Worm (Caenorhabditis elegans) whole organism, L1 larva: ENCODE data around the gene cbp-1.

Experiments
- C04F5.9 ChIP-seq: sonication (generic microtip); optimal IDR thresholded peaks from 2 replicates; lab custom pipeline; 2016; ENCODE audit warnings: missing genetic modification characterization, missing compliant biosample characterization
- C16A3.4 ChIP-seq: fragments of 150-350 bp; optimal IDR thresholded peaks from 2 replicates; lab custom pipeline; 2014; ENCODE audit warnings: missing biosample characterization, missing genetic modification characterization
- F16B12.6 ChIP-seq: fragments of 150-350 bp; optimal IDR thresholded peaks from 2 replicates; lab custom pipeline; 2014; ENCODE audit warnings: missing biosample characterization, missing genetic modification characterization
- aha-1 ChIP-seq: fragments of 150-350 bp; optimal IDR thresholded peaks from 2 replicates; lab custom pipeline; 2014; ENCODE audit warnings: missing biosample characterization, missing genetic modification characterization
- alr-1 ChIP-seq: fragments of 200-800 bp; sonication (Bioruptor generic); optimal IDR thresholded peaks from 2 replicates; lab custom pipeline; 2018; ENCODE audit warnings: borderline replicate concordance, mild to moderate bottlenecking, missing genetic modification characterization, missing compliant biosample characterization
- aly-2 ChIP-seq: fragments of 150-350 bp; optimal IDR thresholded peaks from 2 replicates; lab custom pipeline; 2014; ENCODE audit warnings: missing biosample characterization, missing genetic modification characterization
- ama-1 ChIP-seq: fragments of 150-350 bp; optimal IDR thresholded peaks from 2 replicates; lab custom pipeline; 2014
- blmp-1 ChIP-seq: fragments of 150-350 bp; optimal IDR thresholded peaks from 2 replicates; lab custom pipeline; 2014; ENCODE audit warnings: missing biosample characterization, missing genetic modification characterization
- ceh-63 ChIP-seq: fragments of 200-800 bp; sonication (Bioruptor generic); optimal IDR thresholded peaks from 2 replicates; lab custom pipeline; 2018; ENCODE audit warnings: mild to moderate bottlenecking, missing genetic modification characterization, missing compliant biosample characterization
- ceh-8 ChIP-seq: fragments of 200-800 bp; sonication (Bioruptor generic); optimal IDR thresholded peaks from 2 replicates; lab custom pipeline; 2018; ENCODE audit warnings: mild to moderate bottlenecking, missing genetic modification characterization, moderate library complexity, missing compliant biosample characterization
- ceh-82 ChIP-seq, 3 experiments: fragments of 150-350 bp in 1 of 3; sonication (generic microtip) in 2 of 3; optimal IDR thresholded peaks; 2 replicates each; lab custom pipeline; 2014 to 2017; ENCODE audit warnings: missing biosample characterization in 3 of 3, missing genetic modification characterization in 3 of 3
- ceh-88 ChIP-seq: fragments of 200-800 bp; sonication (Bioruptor generic); IDR thresholded peaks from 2 replicates; pipeline ENCODE4 v1.3.6; 2022; ENCODE audit warnings: missing genetic modification characterization, missing compliant biosample characterization
- dpl-1 ChIP-seq, 3 experiments: fragments of 150-350 bp in 2 of 3; sonication (generic microtip) in 1 of 3; optimal IDR thresholded peaks; 2 replicates each; lab custom pipeline; 2014 to 2017; ENCODE audit warnings: missing biosample characterization in 3 of 3, missing genetic modification characterization in 3 of 3, missing genetic modification reagents in 3 of 3
- efl-1 ChIP-seq, 4 experiments: fragments of 150-350 bp; optimal IDR thresholded peaks in 3 of 4; peaks in 1 of 4; 1 replicate in 1 of 4; 2 replicates in 3 of 4; lab custom pipeline; 2014; ENCODE audit warnings: missing biosample characterization in 2 of 4, missing genetic modification characterization in 2 of 4, missing genetic modification reagents in 2 of 4
- egl-13 ChIP-seq: sonication (generic microtip); optimal IDR thresholded peaks from 2 replicates; lab custom pipeline; 2016; ENCODE audit warnings: missing genotype, missing genetic modification reagents, missing genetic modification characterization, missing compliant biosample characterization
- elt-3 ChIP-seq, 6 experiments: fragments of 150-350 bp in 1 of 6; sonication (generic microtip); optimal IDR thresholded peaks; 2 replicates each; lab custom pipeline; 2017 to 2018; ENCODE audit warnings: missing biosample characterization in 6 of 6, missing genetic modification characterization in 6 of 6, inconsistent platforms in 1 of 6
- ets-5 ChIP-seq: fragments of 200-800 bp; sonication (Bioruptor generic); IDR thresholded peaks from 2 replicates; pipeline ENCODE4 v1.3.6; 2022; ENCODE audit warnings: missing genetic modification characterization, missing compliant biosample characterization
- fkh-10 ChIP-seq: sonication (generic microtip); optimal IDR thresholded peaks from 2 replicates; lab custom pipeline; 2017; ENCODE audit warnings: missing biosample characterization, missing genetic modification reagents, missing genetic modification characterization
- fkh-8 ChIP-seq: sonication (generic microtip); optimal IDR thresholded peaks from 2 replicates; lab custom pipeline; 2016; ENCODE audit warnings: mild to moderate bottlenecking, missing genetic modification characterization, missing compliant biosample characterization
- grh-1 ChIP-seq: fragments of 200-800 bp; sonication (Bioruptor generic); IDR thresholded peaks from 2 replicates; pipeline ENCODE4 v1.3.6; 2022; ENCODE audit warnings: missing genetic modification reagents, missing genetic modification characterization, missing compliant biosample characterization
- hlh-17 ChIP-seq: fragments of 200-800 bp; sonication (Bioruptor generic); optimal IDR thresholded peaks from 2 replicates; lab custom pipeline; 2018; ENCODE audit warnings: missing genetic modification characterization, mild to moderate bottlenecking, missing compliant biosample characterization, moderate library complexity, borderline replicate concordance
- hpl-2 ChIP-seq: fragments of 150-350 bp; optimal IDR thresholded peaks from 2 replicates; lab custom pipeline; 2014; ENCODE audit warnings: missing biosample characterization, missing genetic modification reagents, missing genetic modification characterization
- irx-1 ChIP-seq: sonication (generic microtip); optimal IDR thresholded peaks from 2 replicates; lab custom pipeline; 2016; ENCODE audit warnings: missing genetic modification characterization, missing compliant biosample characterization
- jun-1 ChIP-seq: fragments of 150-350 bp; optimal IDR thresholded peaks from 2 replicates; lab custom pipeline; 2014; ENCODE audit warnings: missing biosample characterization, missing genetic modification reagents, missing genetic modification characterization
- lin-13 ChIP-seq: fragments of 150-350 bp; optimal IDR thresholded peaks from 2 replicates; lab custom pipeline; 2014; ENCODE audit warnings: missing biosample characterization, missing genetic modification reagents, missing genetic modification characterization
- lin-14 ChIP-seq: fragments of 200-800 bp; sonication (Bioruptor generic); optimal IDR thresholded peaks from 2 replicates; lab custom pipeline; 2018; ENCODE audit warnings: mild to moderate bottlenecking, missing genetic modification characterization, moderate library complexity, missing compliant biosample characterization
- lin-15B ChIP-seq: fragments of 150-350 bp; sonication (generic microtip); optimal IDR thresholded peaks from 3 replicates; lab custom pipeline; 2014; ENCODE audit warnings: missing biosample characterization, missing genetic modification characterization
- lin-35 ChIP-seq, 2 experiments: fragments of 150-350 bp; optimal IDR thresholded peaks; 2 replicates each; lab custom pipeline; 2014; ENCODE audit warnings: missing biosample characterization in 2 of 2, missing genetic modification characterization in 2 of 2, missing genetic modification reagents in 2 of 2
- lin-39 ChIP-seq: fragments of 150-350 bp; optimal IDR thresholded peaks from 2 replicates; lab custom pipeline; 2014; ENCODE audit warnings: missing biosample characterization, missing genetic modification reagents, missing genetic modification characterization
- lir-3 ChIP-seq: sonication (generic microtip); optimal IDR thresholded peaks from 2 replicates; lab custom pipeline; 2016; ENCODE audit warnings: mild to moderate bottlenecking, missing genetic modification characterization, moderate library complexity, missing compliant biosample characterization; ENCODE audit not compliant: poor library complexity
- lsy-2 ChIP-seq, 2 experiments: fragments of 150-350 bp; optimal IDR thresholded peaks; 2 replicates each; lab custom pipeline; 2014; ENCODE audit warnings: missing biosample characterization in 2 of 2, missing genetic modification characterization in 2 of 2
- mef-2 ChIP-seq: fragments of 150-350 bp; optimal IDR thresholded peaks from 2 replicates; lab custom pipeline; 2014; ENCODE audit warnings: missing biosample characterization, missing genetic modification characterization
- mep-1 ChIP-seq: fragments of 150-350 bp; optimal IDR thresholded peaks from 2 replicates; lab custom pipeline; 2014; ENCODE audit warnings: missing biosample characterization, missing genetic modification characterization
- nhr-12 ChIP-seq: sonication (generic microtip); optimal IDR thresholded peaks from 2 replicates; lab custom pipeline; 2017; ENCODE audit warnings: missing biosample characterization, missing genetic modification characterization
- nhr-20 ChIP-seq: sonication (generic microtip); optimal IDR thresholded peaks from 2 replicates; lab custom pipeline; 2016; ENCODE audit warnings: mild to moderate bottlenecking, missing genetic modification characterization, missing compliant biosample characterization
- nhr-28 ChIP-seq: fragments of 150-350 bp; optimal IDR thresholded peaks from 2 replicates; lab custom pipeline; 2014; ENCODE audit warnings: missing biosample characterization, missing genetic modification characterization
- nhr-47 ChIP-seq: sonication (generic microtip); optimal IDR thresholded peaks from 2 replicates; lab custom pipeline; 2016; ENCODE audit warnings: mild to moderate bottlenecking, missing genetic modification characterization, moderate library complexity, missing compliant biosample characterization
- nhr-76 ChIP-seq: sonication (generic microtip); optimal IDR thresholded peaks from 2 replicates; lab custom pipeline; 2017; ENCODE audit warnings: missing biosample characterization, missing genetic modification characterization
- nhr-77 ChIP-seq: fragments of 150-350 bp; optimal IDR thresholded peaks from 2 replicates; lab custom pipeline; 2014; ENCODE audit warnings: missing biosample characterization, missing genetic modification characterization
- nhr-85 ChIP-seq: sonication (generic microtip); peaks from one replicate; lab custom pipeline; 2016; ENCODE audit warnings: missing genetic modification characterization, inconsistent platforms, missing compliant biosample characterization
- pag-3 ChIP-seq: sonication (generic microtip); optimal IDR thresholded peaks from 2 replicates; lab custom pipeline; 2017; ENCODE audit warnings: missing genetic modification characterization, mild to moderate bottlenecking, missing compliant biosample characterization, antibody characterized with exemption, borderline replicate concordance; ENCODE audit not compliant: insufficient read depth
- snpc-4 ChIP-seq: fragments of 150-350 bp; optimal IDR thresholded peaks from 2 replicates; lab custom pipeline; 2014; ENCODE audit warnings: missing biosample characterization, missing genetic modification characterization
- snu-23 ChIP-seq: sonication (generic microtip); optimal IDR thresholded peaks from 2 replicates; lab custom pipeline; 2016; ENCODE audit warnings: missing genetic modification characterization, missing compliant biosample characterization
- sup-37 ChIP-seq: fragments of 200-800 bp; sonication (Bioruptor generic); optimal IDR thresholded peaks from 2 replicates; lab custom pipeline; 2018; ENCODE audit warnings: mild to moderate bottlenecking, missing genetic modification characterization, missing compliant biosample characterization
- swsn-7 ChIP-seq: sonication (generic microtip); optimal IDR thresholded peaks from 2 replicates; lab custom pipeline; 2016; ENCODE audit warnings: missing genetic modification characterization, missing compliant biosample characterization
- tbx-2 ChIP-seq: sonication (generic microtip); optimal IDR thresholded peaks from 2 replicates; lab custom pipeline; 2016; ENCODE audit warnings: missing genetic modification characterization, missing compliant biosample characterization
- unc-30 ChIP-seq: sonication (generic microtip); optimal IDR thresholded peaks from 2 replicates; lab custom pipeline; 2017; ENCODE audit warnings: missing biosample characterization, missing genetic modification characterization
- unc-98 ChIP-seq: fragments of 200-800 bp; sonication (Bioruptor generic); IDR thresholded peaks from 2 replicates; pipeline ENCODE4 v1.3.6; 2022; ENCODE audit warnings: missing genetic modification characterization, missing compliant biosample characterization
- xbp-1 ChIP-seq: sonication (generic microtip); optimal IDR thresholded peaks from 2 replicates; lab custom pipeline; 2016; ENCODE audit warnings: missing genetic modification characterization, missing compliant biosample characterization
- ztf-11 ChIP-seq, 2 experiments: sonication (generic microtip); optimal IDR thresholded peaks; 2 replicates each; lab custom pipeline; 2016 to 2017; ENCODE audit warnings: missing genetic modification characterization in 2 of 2, missing biosample characterization in 1 of 2, missing compliant biosample characterization in 1 of 2
- ztf-4 ChIP-seq: fragments of 150-350 bp; optimal IDR thresholded peaks from 2 replicates; lab custom pipeline; 2014; ENCODE audit warnings: missing biosample characterization, missing genetic modification characterization

cbp-1 gene

DNA sequence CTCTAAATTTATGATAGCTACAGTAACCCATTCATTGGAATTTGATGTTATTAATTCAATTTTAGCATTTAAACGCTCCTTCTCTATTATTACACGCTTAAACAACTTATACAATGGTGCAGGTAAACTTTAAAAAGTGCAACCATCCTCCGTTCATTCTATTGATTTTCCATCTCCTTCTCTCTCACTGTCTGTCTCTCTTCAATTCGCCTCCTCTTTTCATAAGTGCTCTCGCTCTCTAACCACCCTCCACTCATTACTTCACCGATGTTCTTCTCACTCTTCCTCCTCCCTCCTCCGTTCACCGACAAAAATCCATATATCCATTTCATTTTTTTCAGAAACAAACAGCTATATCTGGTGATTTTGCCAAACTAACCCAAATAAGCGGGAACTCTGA is at the start of gene cbp-1 (continued):
- TF ChIP-seq lin-13 = no peak
- no peak for TF ChIP-seq unc-30 (tag; lab: Kevin White, UChicago)
- TF ChIP-seq ama-1 (lab: Kevin White, UChicago) = peak; percentile 72
- no peak for TF ChIP-seq nhr-76 (tag; lab: Kevin White, UChicago)
- no peak for TF ChIP-seq ets-5 (GFP tag; lab: Robert Waterston, UW)
- TF ChIP-seq xbp-1 (tag; lab: Kevin White, UChicago) = peak; percentile 25
- TF ChIP-seq lsy-2 (tag; optimal IDR thresholded peaks at IDR 0.05; lab: Kevin White, UChicago) = peak; percentile 81 to 85
- peak; percentile 33 for TF ChIP-seq snpc-4 (tag; lab: Kevin White, UChicago)
- no peak for TF ChIP-seq grh-1 (GFP tag; lab: Robert Waterston, UW)
- TF ChIP-seq C04F5.9 (tag; lab: Kevin White, UChicago) = no peak
- TF ChIP-seq ceh-88 (GFP tag; lab: Robert Waterston, UW) = no peak; the same call in 1 of the 2 replicates
- TF ChIP-seq sup-37 (GFP tag; lab: Kevin White, UChicago) = no peak
- no peak for TF ChIP-seq mef-2
- TF ChIP-seq nhr-28 (tag; lab: Kevin White, UChicago) = no peak
- no peak for TF ChIP-seq F16B12.6 (tag; lab: Kevin White, UChicago)
- TF ChIP-seq alr-1 (tag; lab: Kevin White, UChicago) = no peak
- TF ChIP-seq nhr-12 (tag; lab: Kevin White, UChicago) = no peak
- peak; percentile 64 for TF ChIP-seq swsn-7 (tag; lab: Kevin White, UChicago)
- no peak for TF ChIP-seq ceh-63
- no peak for TF ChIP-seq blmp-1 (tag; lab: Kevin White, UChicago)
- no peak for TF ChIP-seq lin-15B (tag; lab: Kevin White, UChicago)
- TF ChIP-seq fkh-10 (GFP tag; lab: Kevin White, UChicago) = no peak
- TF ChIP-seq aha-1 (tag; lab: Kevin White, UChicago) = no peak
- peak; percentile 48 for TF ChIP-seq aly-2 (tag; lab: Kevin White, UChicago)
- TF ChIP-seq lir-3 = no peak
- no peak for TF ChIP-seq pag-3
- TF ChIP-seq nhr-85 = peak; percentile 14
- peak; percentile 69 to 75 for TF ChIP-seq efl-1 (optimal IDR thresholded peaks at IDR 0.05; lab: Kevin White, UChicago)
- TF ChIP-seq efl-1 (GFP tag; optimal IDR thresholded peaks at IDR 0.05 in 1 of 2; lab: Kevin White, UChicago) = peak; percentile 16 to 90
- no peak for TF ChIP-seq ztf-4
- no peak for TF ChIP-seq ceh-8 (GFP tag; lab: Kevin White, UChicago)
- TF ChIP-seq hlh-17 (GFP tag; lab: Kevin White, UChicago) = no peak

DNA sequence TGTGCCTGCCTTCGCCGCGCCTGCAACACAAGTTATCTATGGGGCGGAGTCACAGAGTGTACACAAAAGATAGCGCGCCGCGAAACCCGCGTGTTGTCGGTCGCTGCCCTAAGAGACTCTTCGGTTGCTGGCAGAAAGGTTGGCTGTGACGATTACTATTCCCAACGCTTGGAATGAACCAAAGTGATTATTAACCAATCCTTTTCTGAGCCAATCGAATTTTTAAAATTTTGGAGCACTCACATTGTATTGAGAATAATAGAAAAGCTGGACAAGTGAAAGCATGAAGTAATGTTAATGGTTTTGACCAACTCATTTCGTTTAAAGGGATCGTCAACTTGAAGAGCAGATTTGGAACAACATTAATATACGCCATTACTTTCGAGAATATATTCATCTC is 49.1 kb upstream of the cbp-1 start:
- peak; percentile 34 for TF ChIP-seq hpl-2 (GFP tag; lab: Kevin White, UChicago)
- TF ChIP-seq nhr-77 = peak; percentile 40
- peak; percentile 7 to 46 (median 25) for TF ChIP-seq dpl-1 (GFP tag; optimal IDR thresholded peaks at IDR 0.05; lab: Kevin White, UChicago)
- peak in 4 of 6 experiments; percentile 3 to 14 (median 8) for TF ChIP-seq elt-3 (tag; optimal IDR thresholded peaks at IDR 0.05; lab: Kevin White, UChicago)
- no peak for TF ChIP-seq blmp-1 (tag; lab: Kevin White, UChicago)
- TF ChIP-seq ama-1 (lab: Kevin White, UChicago) = peak; percentile 91
- TF ChIP-seq ceh-63 = no peak
- TF ChIP-seq fkh-10 (GFP tag; lab: Kevin White, UChicago) = no peak
- TF ChIP-seq irx-1 = peak; percentile 71
- peak in 1 of 2 experiments; percentile 69 for TF ChIP-seq lin-35 (GFP tag; optimal IDR thresholded peaks at IDR 0.05; lab: Kevin White, UChicago)
- TF ChIP-seq ztf-11 (tag; optimal IDR thresholded peaks at IDR 0.05; lab: Kevin White, UChicago) = peak in 1 of 2 experiments; percentile 37
- peak; percentile 4 for TF ChIP-seq jun-1 (tag; lab: Kevin White, UChicago)
- TF ChIP-seq lin-14 (GFP tag; lab: Kevin White, UChicago) = peak; percentile 64
- peak; percentile 55 for TF ChIP-seq sup-37 (GFP tag; lab: Kevin White, UChicago)
- TF ChIP-seq nhr-20 (tag; lab: Kevin White, UChicago) = peak; percentile 80
- TF ChIP-seq snu-23 (GFP tag; lab: Kevin White, UChicago) = peak; percentile 81
- TF ChIP-seq tbx-2 (tag; lab: Kevin White, UChicago) = peak; percentile 60
- TF ChIP-seq lin-39 (tag; lab: Kevin White, UChicago) = peak; percentile 56
- TF ChIP-seq egl-13 (tag; lab: Kevin White, UChicago) = peak; percentile 20
- TF ChIP-seq ceh-82 (tag; optimal IDR thresholded peaks at IDR 0.05; lab: Kevin White, UChicago) = peak; percentile 43 to 56 (median 48)
- TF ChIP-seq F16B12.6 (tag; lab: Kevin White, UChicago) = peak; percentile 18
- TF ChIP-seq mep-1 (tag; lab: Kevin White, UChicago) = peak; percentile 14
- TF ChIP-seq nhr-47 (tag; lab: Kevin White, UChicago) = peak; percentile 84
- no peak for TF ChIP-seq unc-30 (tag; lab: Kevin White, UChicago)
- TF ChIP-seq fkh-8 = no peak
- TF ChIP-seq C16A3.4 (tag; lab: Kevin White, UChicago) = no peak
- TF ChIP-seq unc-98 (GFP tag; lab: Robert Waterston, UW) = no peak; the same call in 1 of the 2 replicates
- peak; percentile 32 to 69 for TF ChIP-seq lsy-2 (tag; optimal IDR thresholded peaks at IDR 0.05; lab: Kevin White, UChicago)
